Worm (Caenorhabditis elegans): ENCODE results near the gene str-165.

DNA sequence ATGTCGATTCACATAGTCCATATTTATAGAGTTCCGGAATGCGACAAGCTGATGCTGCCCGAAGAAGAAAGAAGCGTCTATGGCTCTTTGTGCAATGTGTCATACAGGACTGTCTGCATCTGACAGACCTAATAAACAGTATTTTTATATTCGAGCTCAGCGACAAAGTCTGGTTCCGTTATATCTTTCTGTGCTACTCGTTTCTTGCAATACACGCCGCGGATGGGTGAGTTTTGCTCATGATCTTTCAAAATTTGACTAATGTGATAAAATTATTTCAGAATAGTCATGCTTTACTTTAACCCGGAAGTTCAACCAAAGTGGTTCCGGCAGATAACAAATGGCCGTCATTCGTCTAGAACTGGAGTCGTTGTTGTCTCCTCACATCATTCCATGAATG lies 32.8 kb downstream of the str-165 start:
- no peak for TF ChIP-seq unc-39 (tag; optimal IDR thresholded peaks at IDR 0.05)
- TF ChIP-seq nhr-12 (tag; optimal IDR thresholded peaks at IDR 0.05), result no peak
- TF ChIP-seq nhr-28 (tag; optimal IDR thresholded peaks at IDR 0.05), result no peak
- no peak for TF ChIP-seq pha-4 (tag; optimal IDR thresholded peaks at IDR 0.05)
- TF ChIP-seq ceh-39 (tag; optimal IDR thresholded peaks at IDR 0.05), result no peak
- no peak for TF ChIP-seq nhr-237 (tag; optimal IDR thresholded peaks at IDR 0.05)
- no peak for TF ChIP-seq ces-1 (GFP tag; optimal IDR thresholded peaks at IDR 0.05)
- TF ChIP-seq unc-62 (GFP tag; optimal IDR thresholded peaks at IDR 0.05), result no peak
- no peak for TF ChIP-seq mls-2 (tag; optimal IDR thresholded peaks at IDR 0.05)
- TF ChIP-seq elt-1 (tag; optimal IDR thresholded peaks at IDR 0.05; ENCODE audit: borderline replicate concordance, insufficient read depth), result no peak
- TF ChIP-seq snpc-4 (tag; optimal IDR thresholded peaks at IDR 0.05), result no peak
- no peak for TF ChIP-seq blmp-1 (tag; optimal IDR thresholded peaks at IDR 0.05)
- no peak for TF ChIP-seq lsy-2 (tag; optimal IDR thresholded peaks at IDR 0.05)
